Fruit fly (Drosophila melanogaster) whole organism, adult: ENCODE data around the gene elg1.

Experiments used
- CG11617 ChIP-seq: fragments of 200-800 bp; sonication (Bioruptor generic); optimal IDR thresholded peaks from 2 replicates; lab custom pipeline; 2017; ENCODE audit warnings: mild to moderate bottlenecking, missing biosample characterization, missing genetic modification reagents, missing genetic modification characterization
- CG12768 ChIP-seq: fragments of 200-800 bp; sonication (Bioruptor generic); optimal IDR thresholded peaks from 2 replicates; lab custom pipeline; 2017; ENCODE audit warnings: missing biosample characterization, missing genetic modification characterization, mild to moderate bottlenecking, moderate library complexity, missing genetic modification reagents
- CG14711 ChIP-seq: fragments of 200-800 bp; sonication (Bioruptor generic); optimal IDR thresholded peaks from 2 replicates; lab custom pipeline; 2018; ENCODE audit warnings: missing biosample characterization, mild to moderate bottlenecking, missing genetic modification characterization, moderate library complexity
- CG1620 ChIP-seq: fragments of 200-800 bp; sonication (Bioruptor generic); optimal IDR thresholded peaks from 2 replicates; lab custom pipeline; 2016; ENCODE audit warnings: missing biosample characterization, missing genetic modification characterization
- CG33017 ChIP-seq: fragments of 200-800 bp; sonication (Bioruptor generic); optimal IDR thresholded peaks from 2 replicates; lab custom pipeline; 2018; ENCODE audit warnings: missing biosample characterization, mild to moderate bottlenecking, missing genetic modification characterization, moderate library complexity
- CG5204 ChIP-seq: fragments of 200-800 bp; sonication (Bioruptor generic); optimal IDR thresholded peaks from 2 replicates; lab custom pipeline; 2016; ENCODE audit warnings: missing biosample characterization, missing genetic modification characterization
- CG7045 ChIP-seq: fragments of 200-800 bp; sonication (Bioruptor generic); optimal IDR thresholded peaks from 2 replicates; lab custom pipeline; 2017; ENCODE audit warnings: missing biosample characterization, mild to moderate bottlenecking, missing genetic modification characterization
- CG7101 ChIP-seq: fragments of 200-800 bp; sonication (Bioruptor generic); optimal IDR thresholded peaks from 2 replicates; lab custom pipeline; 2018; ENCODE audit warnings: missing biosample characterization, mild to moderate bottlenecking, missing genetic modification characterization, moderate library complexity
- Clk ChIP-seq: fragments of 200-800 bp; sonication (Bioruptor generic); optimal IDR thresholded peaks from 2 replicates; lab custom pipeline; 2017; ENCODE audit warnings: missing biosample characterization, missing genetic modification characterization
- Crg-1 ChIP-seq: fragments of 200-800 bp; sonication (Bioruptor generic); optimal IDR thresholded peaks from 2 replicates; lab custom pipeline; 2016; ENCODE audit warnings: missing biosample characterization, missing genetic modification characterization
- Hr96 ChIP-seq: fragments of 200-800 bp; sonication (Bioruptor generic); optimal IDR thresholded peaks from 2 replicates; lab custom pipeline; 2016; ENCODE audit warnings: missing biosample characterization, missing genetic modification characterization
- Mnt ChIP-seq: fragments of 200-800 bp; sonication (Bioruptor generic); optimal IDR thresholded peaks from 2 replicates; lab custom pipeline; 2016; ENCODE audit warnings: missing biosample characterization, mild to moderate bottlenecking, missing genetic modification characterization
- bab1 ChIP-seq: fragments of 200-800 bp; sonication (Bioruptor generic); optimal IDR thresholded peaks from 3 replicates; lab custom pipeline; 2019; ENCODE audit warnings: missing biosample characterization, mild to moderate bottlenecking, missing genetic modification characterization, moderate library complexity
- cic ChIP-seq: fragments of 200-800 bp; sonication (Bioruptor generic); optimal IDR thresholded peaks from 2 replicates; lab custom pipeline; 2017; ENCODE audit warnings: missing biosample characterization, mild to moderate bottlenecking, missing genetic modification characterization, moderate library complexity
- cnc ChIP-seq, 2 experiments: fragments of >200 bp; optimal IDR thresholded peaks; 2 replicates each; lab custom pipeline; 2017
- kay ChIP-seq: fragments of 200-800 bp; sonication (Bioruptor generic); peaks from one replicate; lab custom pipeline; 2016; ENCODE audit warnings: missing biosample characterization, missing genetic modification characterization, borderline replicate concordance
- ovo ChIP-seq: fragments of 200-800 bp; sonication (Bioruptor generic); optimal IDR thresholded peaks from 2 replicates; lab custom pipeline; 2016; ENCODE audit warnings: missing biosample characterization, missing genetic modification characterization
- pad ChIP-seq: fragments of 200-800 bp; sonication (Bioruptor generic); optimal IDR thresholded peaks from 3 replicates; lab custom pipeline; 2017; ENCODE audit warnings: missing biosample characterization, missing genetic modification characterization, mild to moderate bottlenecking, moderate library complexity, missing genetic modification reagents
- tj ChIP-seq: fragments of 200-800 bp; sonication (Bioruptor generic); optimal IDR thresholded peaks from 3 replicates; lab custom pipeline; 2017; ENCODE audit warnings: missing biosample characterization, mild to moderate bottlenecking, missing genetic modification characterization, moderate library complexity
- toe ChIP-seq: fragments of 200-800 bp; sonication (Bioruptor generic); optimal IDR thresholded peaks from 2 replicates; lab custom pipeline; 2016; ENCODE audit warnings: missing biosample characterization, missing genetic modification characterization

The elg1 gene

DNA sequence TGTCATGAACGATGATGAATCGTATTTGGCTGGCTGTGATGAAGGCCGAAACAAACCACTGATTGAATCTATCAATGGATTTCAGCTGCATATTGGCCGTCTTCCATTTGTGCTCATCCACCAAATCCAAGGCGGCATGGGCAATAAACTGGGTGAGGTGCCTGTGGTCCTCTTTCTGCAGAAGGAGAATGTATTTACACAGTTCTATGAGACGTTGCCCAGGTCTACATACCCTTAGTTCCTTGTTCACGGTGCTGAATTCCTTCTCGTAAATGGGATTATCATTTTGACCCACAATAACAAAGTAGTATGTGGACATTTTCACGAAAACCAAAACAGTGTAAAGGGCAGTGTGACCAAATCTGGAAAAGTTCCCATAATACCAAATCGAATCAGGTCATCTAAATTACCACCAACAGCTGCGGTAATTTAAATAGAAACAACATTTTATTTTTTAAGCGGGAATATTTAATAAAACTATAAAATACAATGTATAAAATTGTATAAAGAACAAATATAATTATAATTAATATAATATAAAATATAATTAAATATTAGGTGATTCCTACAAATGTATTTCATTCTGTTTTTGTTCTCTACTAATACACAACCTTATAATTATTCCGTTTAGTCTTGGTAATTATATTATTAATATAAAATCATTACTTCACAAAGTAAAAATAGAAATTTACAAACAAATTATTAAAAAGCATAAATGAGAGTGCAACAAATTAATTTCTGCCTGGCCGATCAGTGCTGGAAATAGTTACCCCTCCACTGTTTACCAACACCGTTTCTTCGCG is at the start of gene elg1, which contains the start of gene Trs20:
Gene elg1 (plus strand): TSS at position 765 of the 803 bp plus-strand sequence.
Gene Trs20 (minus strand): TSS at position 369 of the 803 bp plus-strand sequence.
- TF ChIP-seq Crg-1 (peak; percentile 82), cnc (optimal IDR thresholded peaks at IDR 0.05; lab: Kevin White, UChicago) (no peak), toe (GFP tag; lab: Kevin White, UChicago) (no peak), CG7101 (peak; percentile 79), CG14711 (tag; lab: Kevin White, UChicago) (peak; percentile 71), Mnt (peak; percentile 73), CG11617 (peak; percentile 67), kay (GFP tag; lab: Kevin White, UChicago) (no peak), Hr96 (GFP tag; lab: Kevin White, UChicago) (no peak), CG1620 (GFP tag; lab: Kevin White, UChicago) (peak; percentile 38), CG7045 (GFP tag; lab: Kevin White, UChicago) (peak; percentile 56), CG12768 (GFP tag; lab: Kevin White, UChicago) (peak; percentile 81), bab1 (GFP tag; lab: Kevin White, UChicago) (no peak), pad (GFP tag; lab: Kevin White, UChicago) (peak; percentile 81), cic (GFP tag; lab: Kevin White, UChicago) (peak; percentile 24), Clk (GFP tag; lab: Kevin White, UChicago) (no peak), ovo (GFP tag; lab: Kevin White, UChicago) (peak; percentile 58), CG5204 (no peak), CG33017 (tag; lab: Kevin White, UChicago) (peak; percentile 72), tj (GFP tag; lab: Kevin White, UChicago) (peak; percentile 37)

DNA sequence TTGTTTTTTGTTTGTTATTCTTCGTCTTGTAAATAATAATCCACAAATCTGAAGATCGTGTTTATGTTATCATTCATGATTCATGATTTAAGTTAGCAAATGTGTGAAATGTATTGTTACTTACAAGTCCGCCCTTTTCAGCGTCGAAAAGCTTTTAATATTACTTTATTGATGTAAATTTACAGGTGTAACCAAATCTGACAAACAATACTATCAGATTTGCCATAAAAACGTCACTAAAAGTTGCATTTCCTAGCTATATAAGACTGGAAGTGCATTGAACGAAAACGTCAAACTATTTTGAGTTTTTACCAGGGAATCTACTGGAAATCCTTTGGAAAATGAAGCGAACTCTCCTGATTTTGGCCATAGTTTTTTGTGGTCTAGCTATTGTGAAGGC is 49.6 kb upstream of the elg1 start, which contains the start of gene CG33258:
Gene CG33258 (plus strand): TSS at position 301 of the 400 bp plus-strand sequence.
- TF ChIP-seq CG33017 (tag; lab: Kevin White, UChicago) (no peak), CG5204 (no peak), pad (GFP tag; lab: Kevin White, UChicago) (no peak), CG11617 (no peak), ovo (GFP tag; lab: Kevin White, UChicago) (no peak), Hr96 (GFP tag; lab: Kevin White, UChicago) (no peak), Clk (GFP tag; lab: Kevin White, UChicago) (no peak), CG14711 (tag; lab: Kevin White, UChicago) (no peak), CG12768 (GFP tag; lab: Kevin White, UChicago) (no peak), tj (GFP tag; lab: Kevin White, UChicago) (no peak), Crg-1 (no peak), kay (GFP tag; lab: Kevin White, UChicago) (no peak), cic (GFP tag; lab: Kevin White, UChicago) (no peak)

DNA sequence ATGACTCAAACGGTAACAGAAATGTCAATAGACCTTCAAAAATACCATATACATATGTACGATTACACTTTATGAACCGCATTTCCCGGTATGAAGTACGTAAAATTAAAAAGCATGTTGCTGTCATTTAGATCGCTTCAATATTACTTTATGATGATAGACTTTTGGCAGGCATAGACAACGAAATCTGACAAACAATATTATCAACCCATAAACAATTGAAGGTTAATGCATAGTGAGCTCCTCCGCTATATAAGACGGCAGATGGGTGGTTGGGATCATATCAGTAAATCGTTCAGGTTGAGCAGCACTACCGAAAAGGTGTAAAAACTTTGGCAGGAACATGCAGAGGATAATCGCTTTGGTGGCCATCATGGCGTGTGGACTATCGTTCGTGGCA is 48.1 kb upstream of the elg1 start, which contains the start of gene CG13075:
Gene CG13075 (plus strand): TSS at position 301 of the 400 bp plus-strand sequence.
- TF ChIP-seq CG11617, result no peak
- TF ChIP-seq pad (GFP tag; lab: Kevin White, UChicago), result no peak
- TF ChIP-seq CG1620 (GFP tag; lab: Kevin White, UChicago), result no peak
- no peak for TF ChIP-seq CG12768 (GFP tag; lab: Kevin White, UChicago)
- no peak for TF ChIP-seq CG14711 (tag; lab: Kevin White, UChicago)
- no peak for TF ChIP-seq Mnt
- no peak for TF ChIP-seq toe (GFP tag; lab: Kevin White, UChicago)
- no peak for TF ChIP-seq CG5204

DNA sequence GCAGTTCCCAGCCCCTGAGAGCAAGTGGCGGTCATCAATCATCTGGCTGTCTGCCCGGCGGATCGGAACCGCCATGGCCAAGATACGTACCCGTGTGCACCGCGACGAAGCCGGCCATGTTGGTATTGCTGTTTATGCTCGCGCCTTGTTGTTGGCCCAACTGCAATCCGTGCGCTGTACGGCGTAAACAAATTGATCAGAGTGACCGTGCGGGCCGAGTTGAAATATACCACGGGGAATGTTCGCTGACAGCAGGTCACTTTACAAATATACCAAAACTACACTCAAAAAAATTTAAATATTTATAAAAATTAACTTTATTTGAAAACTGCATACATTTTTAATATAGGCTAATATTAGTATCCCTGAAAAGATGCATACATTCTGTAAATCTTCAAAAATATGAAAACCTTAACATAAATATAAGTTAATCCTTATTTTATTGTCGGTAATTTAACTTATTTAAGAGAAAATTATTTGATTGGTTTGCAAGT is 44.5 kb upstream of the elg1 start, which contains the start of gene Tasp1:
Gene Tasp1 (minus strand): TSS at position 203 of the 494 bp plus-strand sequence.
- TF ChIP-seq cnc (optimal IDR thresholded peaks at IDR 0.05; lab: Kevin White, UChicago) (no peak), Clk (GFP tag; lab: Kevin White, UChicago) (no peak), Mnt (peak; percentile 37), Crg-1 (no peak), bab1 (GFP tag; lab: Kevin White, UChicago) (peak; percentile 72), CG1620 (GFP tag; lab: Kevin White, UChicago) (no peak), tj (GFP tag; lab: Kevin White, UChicago) (peak; percentile 13), CG12768 (GFP tag; lab: Kevin White, UChicago) (no peak), CG14711 (tag; lab: Kevin White, UChicago) (peak; percentile 44), toe (GFP tag; lab: Kevin White, UChicago) (no peak), cic (GFP tag; lab: Kevin White, UChicago) (no peak), CG11617 (peak; percentile 22), Hr96 (GFP tag; lab: Kevin White, UChicago) (no peak), CG7045 (GFP tag; lab: Kevin White, UChicago) (no peak), CG7101 (peak; percentile 59), pad (GFP tag; lab: Kevin White, UChicago) (no peak), kay (GFP tag; lab: Kevin White, UChicago) (no peak), ovo (GFP tag; lab: Kevin White, UChicago) (no peak), CG5204 (no peak), CG33017 (tag; lab: Kevin White, UChicago) (peak; percentile 31)

DNA sequence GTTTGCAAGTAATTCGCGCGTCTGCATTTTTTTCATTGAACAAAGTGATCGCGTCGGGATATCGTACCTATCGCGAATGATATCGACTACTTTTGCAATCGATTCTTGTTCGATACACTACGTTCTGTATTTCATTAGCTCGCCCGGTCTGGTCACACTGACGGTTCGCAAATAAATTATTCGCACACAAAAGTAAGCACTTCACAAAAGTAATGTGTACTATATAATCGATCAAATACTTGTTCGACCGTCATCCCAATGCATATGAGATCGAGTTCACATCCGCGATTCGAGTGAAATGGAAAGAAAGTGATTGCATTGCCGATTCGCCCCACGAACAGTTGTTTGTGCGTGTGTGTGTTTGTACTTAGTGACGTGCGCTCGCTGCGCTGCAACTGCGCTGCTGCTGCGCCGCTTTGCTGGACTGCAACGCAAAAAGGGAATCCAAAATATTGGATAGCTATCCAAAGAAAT is 41.5 kb upstream of the elg1 start, which contains the start of the genes CG5235 and ClC-c:
Gene CG5235 (minus strand): TSS at position 63 of the 474 bp plus-strand sequence.
Gene ClC-c (plus strand): TSS at position 125 of the 474 bp plus-strand sequence.
- no peak for TF ChIP-seq CG1620 (GFP tag; lab: Kevin White, UChicago)
- TF ChIP-seq Mnt, result peak; percentile 38
- peak; percentile 43 for TF ChIP-seq CG7101
- TF ChIP-seq toe (GFP tag; lab: Kevin White, UChicago), result no peak
- TF ChIP-seq CG14711 (tag; lab: Kevin White, UChicago), result peak; percentile 31
- TF ChIP-seq cic (GFP tag; lab: Kevin White, UChicago), result peak; percentile 32
- TF ChIP-seq bab1 (GFP tag; lab: Kevin White, UChicago), result peak; percentile 51
- peak; percentile 71 for TF ChIP-seq tj (GFP tag; lab: Kevin White, UChicago)
